Fruit fly (Drosophila melanogaster) Kc167 (cell line): ENCODE results near the gene CG17801.

ENCODE experiments used
- Myc ChIP-seq: fragments of >200 bp; optimal IDR thresholded peaks from 2 replicates; lab custom pipeline; 2017; ENCODE audit warnings: missing external identifiers
- Sin3A ChIP-seq: fragments of >200 bp; optimal IDR thresholded peaks from 2 replicates; lab custom pipeline; 2018; ENCODE audit warnings: missing external identifiers
- h ChIP-seq: fragments of >200 bp; optimal IDR thresholded peaks from 3 replicates; lab custom pipeline; 2018; ENCODE audit warnings: missing external identifiers
- insv ChIP-seq: fragments of >200 bp; optimal IDR thresholded peaks from 3 replicates; lab custom pipeline; 2018; ENCODE audit warnings: missing external identifiers
- psq ChIP-seq: fragments of >200 bp; optimal IDR thresholded peaks from 2 replicates; lab custom pipeline; 2017; ENCODE audit warnings: missing external identifiers
- ttk ChIP-seq: sonication (Bioruptor generic); optimal IDR thresholded peaks from 2 replicates; lab custom pipeline; 2017; ENCODE audit warnings: missing external identifiers

Gene CG17801

dm6 chr3R:17810951-17811706, 4.2 kb upstream of the CG17801 start, which contains the start of the genes Alg1 and tinc:
Gene Alg1, minus strand, starts transcription at chr3R:17811134.
Gene tinc, plus strand, starts transcription at chr3R:17811541.
- TF ChIP-seq Myc (lab: Kevin White, UChicago), result no peak
- no peak for TF ChIP-seq insv (lab: Kevin White, UChicago)
- TF ChIP-seq h (lab: Kevin White, UChicago), result no peak

dm6 chr3R:17809014-17809413, 2.1 kb upstream of the CG17801 start, which contains the start of gene Odj:
Gene Odj, minus strand, starts transcription at chr3R:17809222.
- no peak for TF ChIP-seq Sin3A (lab: Kevin White, UChicago)

DNA sequence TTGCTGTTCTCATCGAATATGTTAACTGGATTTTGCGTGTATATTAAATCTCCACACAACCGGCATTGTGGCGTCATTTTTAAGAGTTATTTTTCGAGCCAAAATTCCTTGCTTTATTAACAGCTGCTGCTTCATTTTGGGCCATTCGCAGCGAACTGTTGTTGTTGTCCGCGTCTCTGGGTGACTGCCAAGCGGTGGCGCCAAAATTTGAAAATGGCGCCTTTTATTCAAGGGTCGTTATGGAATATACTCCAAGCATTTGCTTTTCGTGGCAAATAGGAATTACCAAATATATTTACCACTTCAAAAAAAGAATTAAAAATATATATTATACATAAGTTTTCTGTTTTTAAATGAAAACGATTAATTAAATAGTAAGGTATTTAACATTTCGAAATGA, 1.8 kb downstream of the CG17801 start, which contains the start of gene Nnk:
Nnk (minus strand) TSS at position 158 of the 400 bp plus-strand sequence.
- no peak for TF ChIP-seq h (lab: Kevin White, UChicago)
- no peak for TF ChIP-seq Myc (lab: Kevin White, UChicago)
- TF ChIP-seq Sin3A (lab: Kevin White, UChicago), result no peak
- TF ChIP-seq insv (lab: Kevin White, UChicago), result no peak
- no peak for TF ChIP-seq psq
- no peak for TF ChIP-seq ttk (lab: Kevin White, UChicago)

dm6 chr3R:17803025-17803424, 3.9 kb downstream of the CG17801 start, which contains the start of gene CG17806:
Gene CG17806, minus strand, starts transcription at chr3R:17803260.
- no peak for TF ChIP-seq h (lab: Kevin White, UChicago)

DNA sequence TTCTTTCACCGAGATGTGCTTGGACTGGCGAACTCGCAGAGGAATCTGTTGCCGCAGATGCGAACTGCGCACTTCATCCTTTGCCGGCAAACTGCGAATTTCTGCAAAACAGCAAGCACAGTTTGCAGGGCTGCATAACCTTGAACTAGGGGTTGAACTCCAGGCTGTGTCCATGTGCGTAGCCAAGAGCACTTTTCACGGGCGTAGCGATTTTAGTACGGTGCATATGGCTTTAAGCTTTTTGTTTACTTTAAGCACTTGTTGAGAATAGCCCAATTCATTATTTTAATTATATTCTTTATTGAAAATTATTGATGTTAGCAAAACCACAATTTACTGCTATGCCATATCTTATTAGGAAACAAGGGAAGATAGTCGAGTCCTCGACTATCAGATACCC, 5.6 kb downstream of the CG17801 start, which contains the start of gene CG17803:
CG17803 (minus strand) TSS at position 249 of the 400 bp plus-strand sequence.
- TF ChIP-seq Myc (lab: Kevin White, UChicago) (no peak), h (lab: Kevin White, UChicago) (no peak), Sin3A (lab: Kevin White, UChicago) (no peak), insv (lab: Kevin White, UChicago) (no peak), ttk (lab: Kevin White, UChicago) (no peak), psq (no peak)

dm6 chr3R:17798211-17798737, 8.6 kb downstream of the CG17801 start, which contains the start of gene CG7379:
Gene CG7379, minus strand, starts transcription at chr3R:17798304.
- TF ChIP-seq psq (no peak), insv (lab: Kevin White, UChicago) (no peak), ttk (lab: Kevin White, UChicago) (no peak), h (lab: Kevin White, UChicago) (no peak), Sin3A (lab: Kevin White, UChicago) (no peak), Myc (lab: Kevin White, UChicago) (no peak)

dm6 chr3R:17795561-17796170, 11.2 kb downstream of the CG17801 start:
- TF ChIP-seq Sin3A (lab: Kevin White, UChicago), result no peak
- no peak for TF ChIP-seq ttk (lab: Kevin White, UChicago)
- no peak for TF ChIP-seq Myc (lab: Kevin White, UChicago)
- no peak for TF ChIP-seq h (lab: Kevin White, UChicago)
- TF ChIP-seq insv (lab: Kevin White, UChicago), result no peak
- TF ChIP-seq psq, result no peak

dm6 chr3R:17795075-17795420, 11.8 kb downstream of the CG17801 start, which contains the start of gene pasi1:
Gene pasi1, plus strand, starts transcription at chr3R:17795075.
- TF ChIP-seq Myc (lab: Kevin White, UChicago), result no peak
- TF ChIP-seq insv (lab: Kevin White, UChicago), result no peak
- TF ChIP-seq ttk (lab: Kevin White, UChicago), result no peak
- TF ChIP-seq Sin3A (lab: Kevin White, UChicago), result no peak
- TF ChIP-seq psq, result no peak
- no peak for TF ChIP-seq h (lab: Kevin White, UChicago)

DNA sequence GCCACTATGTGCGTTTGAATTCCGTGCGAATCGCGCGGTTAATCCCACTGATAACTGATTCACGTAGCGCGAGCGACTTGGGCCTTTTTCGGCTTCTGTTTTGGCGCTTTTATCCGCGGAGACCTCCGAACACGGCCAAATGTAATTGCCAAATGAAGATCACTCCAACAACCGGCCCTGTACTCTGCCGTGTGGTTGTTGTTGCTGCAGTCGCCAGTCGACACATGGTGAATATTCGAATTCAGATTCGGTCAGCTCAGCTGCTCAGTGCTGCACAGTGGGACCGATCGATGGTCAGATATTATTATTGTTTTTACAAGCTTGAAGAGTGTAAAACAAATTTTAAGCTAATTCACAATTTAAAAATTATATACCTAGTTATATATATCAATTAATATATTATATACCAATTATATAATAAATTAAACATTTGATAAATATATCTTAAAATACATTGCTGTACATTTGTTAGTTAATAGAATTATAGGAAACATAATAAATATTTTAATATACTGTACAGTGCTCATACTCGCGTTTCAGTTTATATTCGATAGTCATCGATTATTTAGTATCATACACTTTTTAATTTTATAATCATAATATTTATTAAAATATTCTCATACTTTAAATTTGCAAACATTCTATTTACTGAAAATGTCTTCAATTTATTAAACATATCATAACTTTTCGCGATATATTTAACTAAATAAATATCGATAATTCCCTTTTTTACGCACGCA, 12.4 kb downstream of the CG17801 start, which contains the start of gene CG43102:
CG43102 (minus strand) TSS at position 156 of the 740 bp plus-strand sequence.
- TF ChIP-seq Sin3A (lab: Kevin White, UChicago), result no peak
- TF ChIP-seq psq, result no peak
- no peak for TF ChIP-seq insv (lab: Kevin White, UChicago)
- no peak for TF ChIP-seq h (lab: Kevin White, UChicago)
- TF ChIP-seq Myc (lab: Kevin White, UChicago), result no peak
- TF ChIP-seq ttk (lab: Kevin White, UChicago), result no peak

dm6 chr3R:17793287-17793686, 13.6 kb downstream of the CG17801 start:
- TF ChIP-seq psq (no peak), Myc (lab: Kevin White, UChicago) (no peak), h (lab: Kevin White, UChicago) (no peak), Sin3A (lab: Kevin White, UChicago) (no peak), ttk (lab: Kevin White, UChicago) (no peak), insv (lab: Kevin White, UChicago) (no peak)

- TF ChIP-seq Sin3A (lab: Kevin White, UChicago) (no peak), insv (lab: Kevin White, UChicago) (no peak), Myc (lab: Kevin White, UChicago) (no peak), h (lab: Kevin White, UChicago) (no peak), psq (no peak), ttk (lab: Kevin White, UChicago) (no peak)
These were observed 16.9 kb downstream of the CG17801 start for dm6 chr3R:17789937-17790336.
